Fruit fly (Drosophila melanogaster): Measurements from ENCODE around the gene CG42502.

The CG42502 gene

DNA sequence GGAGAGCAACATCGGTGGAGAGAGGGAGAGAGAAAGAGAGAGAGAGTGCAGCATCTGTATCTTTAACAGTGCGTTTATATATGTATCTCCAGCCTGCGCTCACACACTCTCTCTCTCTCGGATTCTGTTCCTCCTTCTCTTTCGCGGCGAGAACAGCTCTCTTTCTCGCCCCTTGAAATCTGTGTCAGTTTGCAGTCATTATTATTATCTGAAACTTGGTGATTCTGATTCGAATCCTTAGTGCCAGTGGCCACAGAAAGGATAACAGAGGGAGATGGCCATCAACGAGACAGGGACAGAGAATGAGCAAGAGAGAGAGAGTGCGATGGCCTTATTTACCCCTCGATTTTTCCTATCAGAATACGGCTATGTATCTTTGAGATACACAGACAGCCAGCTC is 28.1 kb downstream of the CG42502 start:
- no peak for TF ChIP-seq EcR (GFP tag; optimal IDR thresholded peaks at IDR 0.05)
- TF ChIP-seq psq (optimal IDR thresholded peaks at IDR 0.05), result no peak
- TF ChIP-seq pan (optimal IDR thresholded peaks at IDR 0.05), result no peak
- TF ChIP-seq Dll (optimal IDR thresholded peaks at IDR 0.05), result no peak
- no peak for TF ChIP-seq CG8478 (optimal IDR thresholded peaks at IDR 0.05)
- no peak for TF ChIP-seq usp (GFP tag; optimal IDR thresholded peaks at IDR 0.05)

DNA sequence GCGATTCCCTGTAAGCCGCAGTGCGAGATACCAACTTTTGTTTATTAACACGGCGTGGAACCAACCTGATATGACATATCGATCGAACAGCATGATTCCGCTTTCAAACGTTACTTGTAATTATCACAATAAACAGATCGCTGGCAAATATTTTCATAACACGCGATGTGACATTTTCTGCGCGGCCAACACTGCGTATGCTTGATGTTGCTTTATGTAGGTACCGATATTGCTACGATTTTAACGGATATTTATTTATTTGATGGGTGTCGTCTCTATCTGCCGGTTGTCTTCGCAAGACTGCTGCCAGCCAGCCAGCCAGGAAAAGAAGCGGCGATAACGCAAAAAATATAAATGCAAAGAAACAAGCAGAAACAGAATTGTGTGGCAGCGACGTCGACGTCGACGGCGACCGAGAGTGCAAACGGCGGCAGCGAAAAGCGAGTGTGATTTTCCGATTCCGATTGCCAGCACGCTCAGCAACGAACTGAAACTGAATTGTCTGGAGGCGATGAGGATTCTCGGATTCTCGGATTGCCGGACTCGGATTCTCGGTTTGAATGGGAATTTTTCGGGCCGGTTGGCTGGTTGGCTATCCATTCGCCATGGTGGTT is 28.7 kb downstream of the CG42502 start:
- TF ChIP-seq usp (GFP tag; optimal IDR thresholded peaks at IDR 0.05) (no peak), Dll (optimal IDR thresholded peaks at IDR 0.05) (no peak), EcR (GFP tag; optimal IDR thresholded peaks at IDR 0.05) (no peak)

DNA sequence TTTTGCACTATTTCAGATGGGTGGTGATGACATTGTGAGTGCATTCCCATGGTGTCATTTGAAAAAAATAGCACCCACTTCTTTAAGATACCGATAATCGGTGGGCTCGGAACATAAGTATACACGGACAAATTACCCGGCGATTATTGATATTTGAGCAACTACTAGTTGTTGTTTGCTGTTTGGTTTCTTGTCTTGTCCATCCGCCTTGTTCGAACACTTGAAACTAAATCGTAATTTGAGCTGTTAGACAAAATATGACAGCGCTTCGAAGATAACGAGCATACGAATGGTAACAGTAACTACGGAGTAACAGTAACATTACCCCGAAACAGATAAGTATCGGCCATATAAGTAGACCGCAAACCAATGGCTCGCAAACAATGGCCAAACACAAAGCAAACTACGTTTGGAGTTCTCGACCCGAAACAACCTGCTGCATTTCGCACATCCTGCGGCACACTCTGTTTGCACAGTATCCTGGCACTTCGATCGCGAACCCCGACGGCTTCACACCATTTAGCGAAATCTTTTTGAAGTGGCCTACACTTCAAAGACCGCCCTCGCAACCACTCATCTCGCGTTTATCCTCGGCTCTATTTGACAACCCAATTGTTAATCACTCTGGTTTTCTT is 30.0 kb downstream of the CG42502 start:
- TF ChIP-seq usp (GFP tag; optimal IDR thresholded peaks at IDR 0.05), result no peak
- no peak for TF ChIP-seq EcR (GFP tag; optimal IDR thresholded peaks at IDR 0.05)
- TF ChIP-seq Dll (optimal IDR thresholded peaks at IDR 0.05), result no peak
- no peak for TF ChIP-seq pan (optimal IDR thresholded peaks at IDR 0.05)
- no peak for TF ChIP-seq CG8478 (optimal IDR thresholded peaks at IDR 0.05)
- no peak for TF ChIP-seq psq (optimal IDR thresholded peaks at IDR 0.05)

DNA sequence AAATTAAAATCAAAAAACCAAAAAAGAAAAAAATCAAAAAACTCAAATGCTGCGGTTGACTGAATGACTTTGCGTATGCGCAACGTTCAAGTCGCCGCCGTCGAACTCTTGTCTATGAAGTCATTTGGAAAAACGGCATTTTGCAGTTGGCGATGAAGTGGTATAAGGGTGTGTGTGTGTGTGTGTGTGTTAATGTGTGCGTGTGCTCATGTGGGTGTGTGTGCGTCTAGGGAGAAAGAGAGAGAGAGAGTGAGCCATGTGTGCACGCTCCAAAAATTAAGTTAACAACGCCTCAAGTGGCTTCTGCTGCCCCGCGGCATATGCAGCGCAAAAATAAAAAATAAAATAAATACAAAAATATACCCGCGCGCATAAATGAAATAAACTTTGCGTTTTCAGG is 33.6 kb downstream of the CG42502 start:
- TF ChIP-seq CG8478 (optimal IDR thresholded peaks at IDR 0.05) (no peak), psq (optimal IDR thresholded peaks at IDR 0.05) (no peak), EcR (GFP tag; optimal IDR thresholded peaks at IDR 0.05) (no peak), pan (optimal IDR thresholded peaks at IDR 0.05) (no peak), Dll (optimal IDR thresholded peaks at IDR 0.05) (no peak), usp (GFP tag; optimal IDR thresholded peaks at IDR 0.05) (no peak)

DNA sequence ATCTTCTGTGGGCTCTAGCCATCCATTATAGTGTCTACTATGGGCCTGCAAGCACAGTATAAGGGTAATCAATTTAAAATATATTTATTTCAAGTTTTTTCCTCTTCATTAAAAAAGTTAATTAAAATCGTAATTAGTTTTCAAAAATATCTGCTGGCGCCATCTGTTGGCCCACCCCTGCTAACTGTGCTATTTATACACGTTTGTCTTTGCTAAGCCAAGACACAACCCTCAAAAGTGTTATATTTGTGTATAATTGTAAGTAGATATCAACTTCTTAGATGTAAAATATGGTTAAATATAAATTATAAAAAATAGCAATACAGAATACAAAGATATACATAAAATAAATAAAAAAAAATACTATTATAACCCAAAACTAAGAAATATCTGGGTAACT is 34.5 kb downstream of the CG42502 start:
- TF ChIP-seq pan (optimal IDR thresholded peaks at IDR 0.05) (no peak), psq (optimal IDR thresholded peaks at IDR 0.05) (no peak), CG8478 (optimal IDR thresholded peaks at IDR 0.05) (no peak), Dll (optimal IDR thresholded peaks at IDR 0.05) (no peak)

DNA sequence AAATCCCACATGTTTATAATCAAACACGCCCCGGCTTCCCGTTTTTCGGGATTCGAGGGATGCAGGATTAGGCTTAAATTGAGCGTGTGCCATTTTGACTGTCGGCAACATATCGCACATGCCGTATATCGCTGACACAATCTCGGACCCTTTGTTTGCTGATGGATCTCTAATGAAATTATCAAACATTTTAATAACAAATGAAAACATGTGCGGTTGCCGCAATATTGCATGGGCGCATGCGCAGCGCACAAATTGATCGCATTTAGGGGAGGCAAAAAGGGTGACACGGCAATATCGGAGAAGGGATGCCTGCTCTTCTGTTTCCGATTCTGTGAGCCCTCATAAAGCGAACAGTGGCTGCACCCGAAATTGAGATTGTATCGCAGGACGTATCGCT is 35.8 kb downstream of the CG42502 start:
- TF ChIP-seq CG8478 (optimal IDR thresholded peaks at IDR 0.05) (no peak), pan (optimal IDR thresholded peaks at IDR 0.05) (no peak), EcR (GFP tag; optimal IDR thresholded peaks at IDR 0.05) (no peak), psq (optimal IDR thresholded peaks at IDR 0.05) (no peak), usp (GFP tag; optimal IDR thresholded peaks at IDR 0.05) (no peak), Dll (optimal IDR thresholded peaks at IDR 0.05) (no peak)

DNA sequence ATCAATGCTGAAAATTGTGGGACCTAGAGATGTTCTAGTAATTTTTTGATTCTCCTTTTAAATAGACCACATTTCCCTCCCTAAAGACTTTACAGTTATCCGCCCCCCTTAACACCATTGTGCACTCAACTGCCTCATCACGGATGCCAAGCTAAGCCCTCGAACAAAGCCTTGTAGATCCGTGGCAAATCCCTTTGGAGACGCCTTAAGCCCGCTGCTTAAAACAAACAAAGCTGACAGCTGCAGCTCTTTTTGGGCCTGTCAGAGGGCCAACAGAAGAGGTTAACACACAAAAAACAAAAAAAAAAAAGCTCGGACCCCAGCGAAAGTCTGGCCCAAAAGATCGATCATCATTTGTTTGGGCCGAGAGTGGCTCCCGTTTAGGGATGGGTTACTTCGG is 43.2 kb downstream of the CG42502 start:
- TF ChIP-seq EcR (GFP tag; optimal IDR thresholded peaks at IDR 0.05) (no peak), Dll (optimal IDR thresholded peaks at IDR 0.05) (no peak), pan (optimal IDR thresholded peaks at IDR 0.05) (no peak), CG8478 (optimal IDR thresholded peaks at IDR 0.05) (no peak), usp (GFP tag; optimal IDR thresholded peaks at IDR 0.05) (no peak)

DNA sequence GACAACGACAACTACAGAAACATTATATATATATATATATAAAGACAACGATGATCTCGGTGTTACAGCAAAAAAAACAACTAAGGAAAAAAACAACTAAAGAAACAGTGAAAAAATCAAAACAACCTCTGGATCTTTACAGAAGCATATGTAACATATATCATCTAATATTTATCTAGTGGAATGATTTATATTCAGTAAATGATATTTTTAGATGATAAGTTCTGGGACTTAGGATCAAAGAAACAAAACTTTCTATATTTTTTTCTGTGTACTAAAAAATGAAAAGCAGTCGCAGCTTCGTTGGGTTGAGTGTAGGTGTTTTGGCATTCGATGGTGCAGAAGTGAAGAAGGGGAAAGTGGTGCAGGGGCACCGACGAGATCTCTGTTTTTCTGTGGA is 43.9 kb downstream of the CG42502 start:
- TF ChIP-seq psq (optimal IDR thresholded peaks at IDR 0.05) (no peak), usp (GFP tag; optimal IDR thresholded peaks at IDR 0.05) (no peak), Dll (optimal IDR thresholded peaks at IDR 0.05) (no peak), EcR (GFP tag; optimal IDR thresholded peaks at IDR 0.05) (no peak), CG8478 (optimal IDR thresholded peaks at IDR 0.05) (no peak), pan (optimal IDR thresholded peaks at IDR 0.05) (no peak)

DNA sequence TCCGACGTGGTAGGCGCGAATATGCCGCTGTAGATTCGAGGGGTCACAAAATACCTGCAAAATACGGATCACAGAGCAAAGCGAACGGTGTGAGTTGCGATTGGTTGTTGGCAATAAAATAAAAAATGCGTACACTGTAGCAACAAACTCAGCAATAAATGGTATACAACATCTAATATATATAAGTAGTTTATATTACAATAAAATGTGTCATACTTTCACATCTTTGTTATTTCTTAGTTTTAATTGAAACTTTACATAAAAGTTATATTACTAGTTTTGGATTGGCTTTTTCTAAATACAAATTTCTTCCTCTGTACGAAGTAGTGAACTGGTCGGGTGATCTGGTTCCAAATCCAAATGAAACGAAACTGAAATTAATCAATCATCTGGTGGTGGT is 45.3 kb downstream of the CG42502 start:
- TF ChIP-seq Dll (optimal IDR thresholded peaks at IDR 0.05) (no peak), psq (optimal IDR thresholded peaks at IDR 0.05) (no peak), EcR (GFP tag; optimal IDR thresholded peaks at IDR 0.05) (no peak)

All from whole organism.